Fruit fly (Drosophila melanogaster) whole organism, embryonic: ENCODE measurements around the gene drn.

Experiments used
- Aef1 ChIP-seq: fragments of 200-800 bp; sonication (Bioruptor generic); IDR thresholded peaks from 3 replicates; pipeline ENCODE4 v1.3.6; 2022; ENCODE audit warnings: missing biosample characterization, missing genetic modification characterization
- Blimp-1 ChIP-seq: fragments of 200-800 bp; sonication (Bioruptor generic); optimal IDR thresholded peaks from 3 replicates; lab custom pipeline; 2018; ENCODE audit warnings: missing biosample characterization, missing genetic modification characterization, mild to moderate bottlenecking, moderate library complexity, missing genetic modification reagents
- CG10959 ChIP-seq: fragments of 200-800 bp; sonication (Bioruptor generic); IDR thresholded peaks from 2 replicates; pipeline ENCODE4 v1.3.6; 2022; ENCODE audit warnings: missing biosample characterization, missing genetic modification characterization
- CG11085 ChIP-seq: fragments of 200-800 bp; sonication (Bioruptor generic); IDR thresholded peaks from 2 replicates; pipeline ENCODE4 v1.3.6; 2022; ENCODE audit warnings: missing biosample characterization, missing genetic modification characterization
- CG11456 ChIP-seq: fragments of 200-800 bp; sonication (Bioruptor generic); IDR thresholded peaks from 3 replicates; pipeline ENCODE4 v1.3.6; 2022; ENCODE audit warnings: missing biosample characterization, missing genetic modification characterization
- CG12236 ChIP-seq: fragments of 200-800 bp; sonication (Bioruptor generic); optimal IDR thresholded peaks from 2 replicates; lab custom pipeline; 2016; ENCODE audit warnings: missing biosample characterization, missing genetic modification characterization
- CG12769 ChIP-seq: fragments of 200-800 bp; sonication (Bioruptor generic); optimal IDR thresholded peaks from 2 replicates; lab custom pipeline; 2019; ENCODE audit warnings: missing biosample characterization, mild to moderate bottlenecking, missing genetic modification characterization, moderate library complexity
- CG1529 ChIP-seq: fragments of 200-800 bp; sonication (Bioruptor generic); optimal IDR thresholded peaks from 3 replicates; lab custom pipeline; 2018; ENCODE audit warnings: missing biosample characterization, missing genetic modification characterization
- CG17186 ChIP-seq: fragments of 200-800 bp; sonication (Bioruptor generic); optimal IDR thresholded peaks from 3 replicates; lab custom pipeline; 2017; ENCODE audit warnings: missing biosample characterization, missing genetic modification reagents, missing genetic modification characterization
- CG2120 ChIP-seq: fragments of 200-800 bp; sonication (Bioruptor generic); optimal IDR thresholded peaks from 3 replicates; lab custom pipeline; 2016; ENCODE audit warnings: missing biosample characterization, missing genetic modification characterization
- CG34376 ChIP-seq: fragments of 200-800 bp; sonication (Bioruptor generic); optimal IDR thresholded peaks from 2 replicates; lab custom pipeline; 2018; ENCODE audit warnings: missing biosample characterization, mild to moderate bottlenecking, missing genetic modification characterization
- CG3726 ChIP-seq: fragments of 200-800 bp; sonication (Bioruptor generic); IDR thresholded peaks from 3 replicates; pipeline ENCODE4, ENCODE4 v1.3.6; 2022; ENCODE audit warnings: missing biosample characterization, missing genetic modification characterization
- CG4424 ChIP-seq: fragments of 200-800 bp; sonication (Bioruptor generic); optimal IDR thresholded peaks from 3 replicates; lab custom pipeline; 2016; ENCODE audit warnings: missing biosample characterization, missing genetic modification characterization
- CG6272 ChIP-seq: fragments of 200-800 bp; sonication (Bioruptor generic); IDR thresholded peaks from 2 replicates; pipeline ENCODE4 v1.3.6; 2022; ENCODE audit warnings: missing biosample characterization, missing genetic modification characterization
- CG6854 ChIP-seq: fragments of 200-800 bp; sonication (Bioruptor generic); optimal IDR thresholded peaks from 3 replicates; lab custom pipeline; 2017; ENCODE audit warnings: missing biosample characterization, mild to moderate bottlenecking, missing genetic modification characterization
- CG7372 ChIP-seq: fragments of 200-800 bp; sonication (Bioruptor generic); IDR thresholded peaks from 2 replicates; pipeline ENCODE4 v1.3.6; 2022; ENCODE audit warnings: missing biosample characterization, missing genetic modification characterization
- CG7963 ChIP-seq: fragments of 200-800 bp; sonication (Bioruptor generic); IDR thresholded peaks from 3 replicates; pipeline ENCODE4 v1.3.6; 2022; ENCODE audit warnings: missing biosample characterization, missing genetic modification characterization; ENCODE audit not compliant: partially characterized antibody
- CG8281 ChIP-seq: fragments of 200-800 bp; sonication (Bioruptor generic); optimal IDR thresholded peaks from 2 replicates; lab custom pipeline; 2018; ENCODE audit warnings: missing biosample characterization, mild to moderate bottlenecking, missing genetic modification characterization, moderate library complexity
- CG9215 ChIP-seq: fragments of 200-800 bp; sonication (Bioruptor generic); IDR thresholded peaks from 2 replicates; pipeline ENCODE4 v1.3.6; 2022; ENCODE audit warnings: missing biosample characterization, missing genetic modification characterization
- CG9727 ChIP-seq: fragments of 200-800 bp; sonication (Bioruptor generic); optimal IDR thresholded peaks from 3 replicates; lab custom pipeline; 2017; ENCODE audit warnings: missing biosample characterization, mild to moderate bottlenecking, missing genetic modification characterization
- CG9932 ChIP-seq: fragments of 200-800 bp; sonication (Bioruptor generic); IDR thresholded peaks from 2 replicates; pipeline ENCODE4 v1.3.6; 2022; ENCODE audit warnings: missing biosample characterization, missing genetic modification characterization
- CHES-1-like ChIP-seq: fragments of 200-800 bp; sonication (Bioruptor generic); optimal IDR thresholded peaks from 2 replicates; lab custom pipeline; 2016; ENCODE audit warnings: missing biosample characterization, missing genetic modification characterization
- D19A ChIP-seq: fragments of 200-800 bp; optimal IDR thresholded peaks from 3 replicates; lab custom pipeline; 2019; ENCODE audit warnings: missing biosample characterization, mild to moderate bottlenecking, missing genetic modification characterization, moderate library complexity
- D19B ChIP-seq: fragments of 200-800 bp; sonication (Bioruptor generic); optimal IDR thresholded peaks from 2 replicates; lab custom pipeline; 2017; ENCODE audit warnings: missing biosample characterization, mild to moderate bottlenecking, missing genetic modification characterization
- Eip74EF ChIP-seq, 2 experiments: fragments of 200-800 bp in 1 of 2; fragments of >200 bp in 1 of 2; sonication (Bioruptor generic) in 1 of 2; optimal IDR thresholded peaks; 2 replicates each; lab custom pipeline; 2017 to 2019; ENCODE audit warnings: missing biosample characterization in 2 of 2, missing genetic modification characterization in 2 of 2, mild to moderate bottlenecking in 1 of 2, moderate library complexity in 1 of 2
- HmgD ChIP-seq: fragments of 200-800 bp; sonication (Bioruptor generic); optimal IDR thresholded peaks from 3 replicates; lab custom pipeline; 2016; ENCODE audit warnings: missing biosample characterization, missing genetic modification characterization
- Mad ChIP-seq: fragments of 200-800 bp; sonication (Bioruptor generic); optimal IDR thresholded peaks from 2 replicates; lab custom pipeline; 2016; ENCODE audit warnings: missing biosample characterization, missing genetic modification characterization
- Med ChIP-seq: fragments of 200-800 bp; sonication (Bioruptor generic); peaks from one replicate; lab custom pipeline; 2016; ENCODE audit warnings: missing biosample characterization, missing genetic modification characterization, mild to moderate bottlenecking, inconsistent platforms, moderate library complexity
- Pdp1 ChIP-seq, 2 experiments: fragments of 200-800 bp; sonication (Bioruptor generic); optimal IDR thresholded peaks; 3 replicates each; lab custom pipeline; 2016; ENCODE audit warnings: missing biosample characterization in 2 of 2, missing genetic modification characterization in 2 of 2, mild to moderate bottlenecking in 1 of 2, moderate library complexity in 1 of 2
- Rx ChIP-seq: fragments of 200-800 bp; sonication (Bioruptor generic); IDR thresholded peaks from 2 replicates; pipeline ENCODE4 v1.3.6; 2022; ENCODE audit warnings: missing biosample characterization, missing genetic modification characterization
- Stat92E ChIP-seq, 3 experiments: fragments of >200 bp in 2 of 3; fragments of 200-800 bp in 1 of 3; sonication (Bioruptor generic) in 1 of 3; optimal IDR thresholded peaks; 2 replicates each; lab custom pipeline; 2017 to 2019; ENCODE audit warnings: missing biosample characterization in 3 of 3, missing genetic modification characterization in 3 of 3, mild to moderate bottlenecking in 1 of 3, moderate library complexity in 1 of 3
- Usf ChIP-seq: fragments of 200-800 bp; sonication (Bioruptor generic); optimal IDR thresholded peaks from 2 replicates; lab custom pipeline; 2017; ENCODE audit warnings: missing genotype, missing biosample characterization, missing genetic modification characterization
- ap ChIP-seq: fragments of 200-800 bp; sonication (Bioruptor generic); IDR thresholded peaks from 2 replicates; pipeline ENCODE4 v1.3.6; 2022; ENCODE audit warnings: missing biosample characterization, missing genetic modification characterization
- ash1 ChIP-seq: fragments of 200-800 bp; sonication (Bioruptor generic); optimal IDR thresholded peaks from 2 replicates; lab custom pipeline; 2018; ENCODE audit warnings: missing biosample characterization, mild to moderate bottlenecking, missing genetic modification characterization
- cato ChIP-seq: fragments of 200-800 bp; sonication (Bioruptor generic); optimal IDR thresholded peaks from 2 replicates; lab custom pipeline; 2016; ENCODE audit warnings: missing biosample characterization, missing genetic modification characterization, borderline replicate concordance
- da ChIP-seq: fragments of 200-800 bp; sonication (Bioruptor generic); optimal IDR thresholded peaks from 2 replicates; lab custom pipeline; 2016; ENCODE audit warnings: missing biosample characterization, missing genetic modification characterization
- dati ChIP-seq: fragments of 200-800 bp; sonication (Bioruptor generic); IDR thresholded peaks from 2 replicates; pipeline ENCODE4 v1.3.6; 2022; ENCODE audit warnings: missing biosample characterization, missing genetic modification characterization
- eve ChIP-seq, 2 experiments: fragments of >200 bp; optimal IDR thresholded peaks; 2 replicates each; lab custom pipeline; 2017; ENCODE audit warnings: missing biosample characterization in 2 of 2, missing genetic modification characterization in 2 of 2
- gro ChIP-seq: fragments of 200-800 bp; sonication (Bioruptor generic); optimal IDR thresholded peaks from 2 replicates; lab custom pipeline; 2016; ENCODE audit warnings: missing biosample characterization, missing genetic modification characterization
- ken ChIP-seq: fragments of 200-800 bp; sonication (Bioruptor generic); IDR thresholded peaks from 3 replicates; pipeline ENCODE4 v1.3.6; 2022; ENCODE audit warnings: missing biosample characterization, missing genetic modification characterization
- onecut ChIP-seq: fragments of 200-800 bp; sonication (Bioruptor generic); IDR thresholded peaks from 2 replicates; pipeline ENCODE4 v1.3.6; 2022; ENCODE audit warnings: missing biosample characterization, missing genetic modification characterization
- pnt ChIP-seq: fragments of 200-800 bp; sonication (Bioruptor generic); optimal IDR thresholded peaks from 3 replicates; lab custom pipeline; 2016; ENCODE audit warnings: missing biosample characterization, missing genetic modification characterization
- pum ChIP-seq: fragments of 200-800 bp; sonication (Bioruptor generic); optimal IDR thresholded peaks from 2 replicates; lab custom pipeline; 2016; ENCODE audit warnings: missing biosample characterization, missing genetic modification characterization
- repo ChIP-seq: fragments of 200-800 bp; sonication (Bioruptor generic); optimal IDR thresholded peaks from 2 replicates; lab custom pipeline; 2016; ENCODE audit warnings: missing biosample characterization, missing genetic modification characterization
- scrt ChIP-seq: fragments of 200-800 bp; sonication (Bioruptor generic); optimal IDR thresholded peaks from 2 replicates; lab custom pipeline; 2018; ENCODE audit warnings: missing biosample characterization, mild to moderate bottlenecking, missing genetic modification characterization, moderate library complexity
- sens-2 ChIP-seq: fragments of 200-800 bp; sonication (Bioruptor generic); IDR thresholded peaks from 2 replicates; pipeline ENCODE4 v1.3.6; 2022; ENCODE audit warnings: missing biosample characterization, missing genetic modification characterization
- slp2 ChIP-seq: fragments of 200-800 bp; sonication (Bioruptor generic); optimal IDR thresholded peaks from 2 replicates; lab custom pipeline; 2016; ENCODE audit warnings: missing biosample characterization, missing genetic modification characterization
- unc-4 ChIP-seq: fragments of 200-800 bp; sonication (Bioruptor generic); IDR thresholded peaks from 2 replicates; pipeline ENCODE4 v1.3.6; 2022; ENCODE audit warnings: missing biosample characterization, missing genetic modification characterization; ENCODE audit not compliant: partially characterized antibody
- usp ChIP-seq: fragments of >200 bp; optimal IDR thresholded peaks from 2 replicates; lab custom pipeline; 2017; ENCODE audit warnings: missing biosample characterization, missing genetic modification characterization
- wek ChIP-seq: fragments of 200-800 bp; sonication (Bioruptor generic); optimal IDR thresholded peaks from 3 replicates; lab custom pipeline; 2018; ENCODE audit warnings: missing biosample characterization, mild to moderate bottlenecking, missing genetic modification characterization, moderate library complexity
- zfh2 ChIP-seq: fragments of 200-800 bp; sonication (Bioruptor generic); optimal IDR thresholded peaks from 2 replicates; lab custom pipeline; 2016; ENCODE audit warnings: missing biosample characterization, missing genetic modification characterization

drn gene

dm6 chr3R:9404104-9404512 is 64.1 kb downstream of the drn start, which contains the start of the genes CG9356, BBIP1 and CG8135 (continued):
- TF ChIP-seq Rx, result peak; percentile 71
- TF ChIP-seq Aef1, result peak; percentile 53; the same call in 2 of the 3 replicates
- TF ChIP-seq onecut (GFP tag; lab: Robert Waterston, UW), result peak; percentile 86
- no peak for TF ChIP-seq CG7963
- TF ChIP-seq CG3726 (GFP tag; lab: Robert Waterston, UW), result no peak
- no peak for TF ChIP-seq D19A (tag; lab: Kevin White, UChicago)
- peak; percentile 87 for TF ChIP-seq Mad (GFP tag; lab: Kevin White, UChicago)
- peak; percentile 97 for TF ChIP-seq Med
- TF ChIP-seq CG9932 (GFP tag; lab: Robert Waterston, UW), result peak; percentile 75
- TF ChIP-seq CG6854 (GFP tag; lab: Kevin White, UChicago), result peak; percentile 22
- peak; percentile 75 for TF ChIP-seq pum (GFP tag; lab: Kevin White, UChicago)
- TF ChIP-seq CG9727 (GFP tag; lab: Kevin White, UChicago), result peak; percentile 76
- TF ChIP-seq CG34376 (GFP tag; lab: Kevin White, UChicago), result peak; percentile 65
- TF ChIP-seq repo (GFP tag; lab: Kevin White, UChicago), result peak; percentile 52
- TF ChIP-seq D19B (GFP tag; lab: Kevin White, UChicago), result no peak
- peak; percentile 71 for TF ChIP-seq HmgD (GFP tag; lab: Kevin White, UChicago)
- TF ChIP-seq CG4424 (GFP tag; lab: Kevin White, UChicago), result peak; percentile 84
- TF ChIP-seq CG6272, result peak; percentile 38; the same call in 1 of the 2 replicates
- TF ChIP-seq CHES-1-like, result peak; percentile 88
- no peak for TF ChIP-seq dati (GFP tag; lab: Robert Waterston, UW)
- TF ChIP-seq pnt (GFP tag; lab: Kevin White, UChicago), result peak; percentile 67
- no peak for TF ChIP-seq CG11085 (GFP tag; lab: Robert Waterston, UW)
- no peak for TF ChIP-seq Eip74EF (GFP tag; optimal IDR thresholded peaks at IDR 0.05; lab: Kevin White, UChicago)
- no peak for TF ChIP-seq CG12769 (tag; lab: Kevin White, UChicago)
- peak; percentile 81 for TF ChIP-seq gro (GFP tag; lab: Kevin White, UChicago)
- peak; percentile 73 for TF ChIP-seq slp2 (GFP tag; lab: Kevin White, UChicago)
- no peak for TF ChIP-seq Blimp-1 (GFP tag; lab: Kevin White, UChicago)
- TF ChIP-seq cato (GFP tag; lab: Kevin White, UChicago), result peak; percentile 68
- peak; percentile 88 for TF ChIP-seq CG2120 (GFP tag; lab: Kevin White, UChicago)
- peak; percentile 57; the same call in 1 of the 2 replicates for TF ChIP-seq unc-4 (GFP tag; lab: Robert Waterston, UW)
- TF ChIP-seq wek (GFP tag; lab: Kevin White, UChicago), result no peak
- peak; percentile 40 for TF ChIP-seq CG12236 (GFP tag; lab: Kevin White, UChicago)
- TF ChIP-seq Stat92E (GFP tag; optimal IDR thresholded peaks at IDR 0.05; lab: Kevin White, UChicago), result peak in 1 of 3 experiments; percentile 30
- TF ChIP-seq CG1529, result no peak
- TF ChIP-seq CG7372 (GFP tag; lab: Robert Waterston, UW), result peak; percentile 44
- no peak for TF ChIP-seq scrt (GFP tag; lab: Kevin White, UChicago)
- TF ChIP-seq CG17186 (GFP tag; lab: Kevin White, UChicago), result peak; percentile 82
- no peak for TF ChIP-seq usp
- TF ChIP-seq Usf (GFP tag; lab: Kevin White, UChicago), result no peak
- TF ChIP-seq ash1 (GFP tag; lab: Kevin White, UChicago), result no peak
- no peak; the same call in 1 of the 2 replicates for TF ChIP-seq sens-2
- TF ChIP-seq da (GFP tag; lab: Kevin White, UChicago), result peak; percentile 60
- no peak for TF ChIP-seq ap
- peak; percentile 75 for TF ChIP-seq CG11456
- TF ChIP-seq zfh2 (GFP tag; lab: Kevin White, UChicago), result peak; percentile 78
- no peak for TF ChIP-seq eve (GFP tag; optimal IDR thresholded peaks at IDR 0.05; lab: Kevin White, UChicago)
- TF ChIP-seq CG9215 (GFP tag; lab: Robert Waterston, UW), result 0 out of 2 replicates have a peak, but pooled peaks have one; percentile 36
- peak; percentile 79 to 81 for TF ChIP-seq Pdp1 (GFP tag; optimal IDR thresholded peaks at IDR 0.05; lab: Kevin White, UChicago)
- TF ChIP-seq ken (GFP tag; lab: Robert Waterston, UW), result peak; percentile 66
- TF ChIP-seq CG10959, result no peak
- TF ChIP-seq CG8281 (tag; lab: Kevin White, UChicago), result no peak
